Worm (Caenorhabditis elegans): ENCODE results near the gene stg-2.

- TF ChIP-seq skn-1 (tag; optimal IDR thresholded peaks at IDR 0.05) (no peak), nhr-11 (tag; optimal IDR thresholded peaks at IDR 0.05) (no peak), fkh-10 (GFP tag; optimal IDR thresholded peaks at IDR 0.05) (no peak), nhr-41 (GFP tag; IDR thresholded peaks at IDR 0.05) (no peak), egl-43 (GFP tag; IDR thresholded peaks at IDR 0.05) (no peak), lsy-2 (tag; optimal IDR thresholded peaks at IDR 0.05) (no peak), F37D6.2 (tag; optimal IDR thresholded peaks at IDR 0.05) (no peak), nhr-6 (tag; optimal IDR thresholded peaks at IDR 0.05) (no peak), snpc-4 (tag; optimal IDR thresholded peaks at IDR 0.05) (no peak)
Measured at ce11 chrX:8662452-8662851, 18.7 kb upstream of the stg-2 start.

All from whole organism, L4 larva.